Fruit fly (Drosophila melanogaster) whole organism, larva: Measurements from ENCODE around the gene CG13760.
A peak's percentile ranks its signal among the peaks of the same experiment; 100 is the strongest.

Experiments
- noc ChIP-seq: fragments of 200-800 bp; sonication (Bioruptor generic); optimal IDR thresholded peaks from 3 replicates; lab custom pipeline; 2019; ENCODE audit warnings: missing biosample characterization, mild to moderate bottlenecking, missing genetic modification characterization, moderate library complexity

CG13760 gene

DNA sequence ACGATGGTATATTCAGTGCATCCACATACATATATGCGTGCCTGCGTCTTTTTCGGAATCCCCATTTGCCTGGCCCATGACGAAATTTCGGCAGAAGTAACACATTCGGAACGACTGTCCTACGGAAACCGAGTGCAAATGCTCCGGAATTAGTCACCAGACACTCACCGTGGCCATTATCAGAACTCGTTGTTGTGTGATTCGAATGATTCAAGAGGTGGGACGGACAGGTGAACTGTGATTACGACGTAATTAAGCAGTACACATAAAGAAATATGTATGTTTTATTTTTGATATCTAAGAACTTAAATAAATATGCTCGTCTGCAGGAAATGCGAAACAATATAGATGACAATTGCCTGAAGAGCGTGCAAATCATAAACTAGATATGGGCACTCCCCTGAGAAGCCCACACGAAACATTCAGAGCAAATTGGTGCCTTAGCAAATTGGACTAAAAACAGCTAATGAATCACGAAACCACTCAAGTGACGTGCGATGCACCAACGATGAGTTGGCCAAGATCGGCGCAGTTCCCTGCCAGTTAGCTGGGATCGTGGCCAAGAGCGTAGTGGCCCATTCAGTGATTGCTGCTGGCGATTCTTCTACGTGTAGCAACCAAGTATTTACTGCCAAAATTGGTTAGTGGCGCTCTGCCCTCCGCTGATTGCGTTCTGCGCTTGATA is 6.0 kb upstream of the CG13760 start:
- peak; percentile 86 for TF ChIP-seq noc

DNA sequence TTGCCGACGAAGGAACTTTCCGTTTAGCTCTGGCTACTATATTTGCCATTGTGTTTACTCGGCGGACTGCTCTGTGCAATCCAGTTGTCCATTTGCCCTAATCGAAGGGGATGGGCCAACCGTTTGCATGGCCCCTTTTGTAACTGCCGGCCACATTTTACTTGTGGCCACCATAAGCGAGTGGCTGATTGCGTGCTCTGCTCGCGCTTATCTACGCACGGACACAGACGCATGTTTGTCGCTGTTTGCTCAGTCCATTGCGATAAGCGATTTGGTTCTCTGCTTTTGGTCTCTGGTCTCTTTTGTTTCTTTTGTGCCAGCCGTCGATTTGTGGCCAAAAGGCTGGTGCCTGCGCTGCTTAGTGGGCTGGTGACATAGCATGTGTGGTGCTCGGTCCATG is 5.1 kb upstream of the CG13760 start:
- TF ChIP-seq noc, result no peak

DNA sequence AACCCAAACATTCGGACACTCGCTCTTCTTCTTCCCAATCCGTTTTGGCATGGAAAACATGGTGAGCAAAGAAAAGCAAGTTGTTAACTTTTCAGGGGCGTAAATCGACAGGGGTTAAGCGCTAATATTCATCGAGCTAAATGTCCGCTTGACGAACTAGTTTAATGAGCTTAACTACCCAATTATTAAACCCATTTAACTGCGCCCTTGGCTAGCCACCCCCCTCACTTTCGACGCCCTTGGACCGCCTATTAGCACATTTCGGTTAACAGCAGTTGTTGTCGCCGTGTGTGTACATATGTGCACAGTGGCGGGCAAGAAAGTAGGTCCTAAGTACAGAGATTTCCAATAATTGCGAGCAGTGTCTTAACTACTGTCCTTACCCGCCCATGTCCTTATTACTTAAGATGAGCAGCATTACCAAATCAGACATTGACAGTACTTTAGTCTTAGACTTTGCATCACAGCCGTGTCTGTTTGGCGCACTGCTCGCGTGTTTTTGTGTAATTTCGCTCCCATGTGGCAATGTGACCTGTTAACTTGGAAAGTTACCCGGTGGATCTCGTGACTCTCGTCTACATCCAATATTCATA is 4.0 kb upstream of the CG13760 start:
- TF ChIP-seq noc, result peak; percentile 94

DNA sequence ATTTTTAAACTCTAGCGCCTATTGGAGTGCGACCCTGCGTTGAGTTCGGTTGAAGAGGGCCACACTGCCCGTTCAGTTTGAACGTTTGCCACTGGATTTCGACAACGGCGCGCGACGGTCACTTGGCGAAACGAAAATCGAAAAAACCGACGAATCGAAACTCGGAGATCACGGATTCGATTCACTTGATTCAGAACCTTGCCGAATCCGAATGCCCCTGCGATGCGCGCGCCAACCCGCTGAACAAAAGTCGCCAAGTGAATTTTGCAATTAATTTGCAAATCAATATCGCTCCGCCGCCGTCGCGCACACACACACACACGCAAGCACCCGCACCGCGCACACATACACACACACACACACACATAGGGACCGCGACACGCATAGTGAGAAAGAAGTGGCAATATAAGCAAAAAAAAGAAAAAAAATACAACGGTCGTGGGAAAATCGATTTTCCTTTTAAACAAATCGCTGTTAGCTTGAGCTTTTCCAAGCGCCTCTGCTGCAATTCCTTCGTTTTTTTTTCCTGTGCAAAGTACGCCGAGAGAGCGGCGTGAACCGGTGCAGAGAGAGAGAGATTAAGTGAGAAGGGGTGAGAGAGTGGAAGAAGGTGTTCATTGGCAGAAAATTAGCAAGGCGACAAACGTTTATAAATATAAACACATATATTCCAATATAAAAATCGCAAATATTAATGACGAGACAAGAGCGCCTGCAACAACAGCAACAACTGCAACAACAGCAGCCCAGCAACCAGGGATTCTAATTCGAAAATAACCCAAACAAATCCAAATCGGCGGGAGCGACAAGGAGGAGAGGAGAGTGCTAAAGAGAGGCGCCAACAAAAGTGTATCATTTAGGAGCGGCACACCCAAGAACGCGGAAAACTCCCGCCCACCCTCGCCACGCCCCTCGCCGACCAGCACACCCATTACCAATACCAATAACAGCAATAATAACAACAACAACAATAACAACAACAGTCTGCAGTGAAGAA is 3.2 kb upstream of the CG13760 start, which contains the start of gene egh:
Gene egh, plus strand, starts transcription at position 89 of the 997 bp plus-strand sequence.
- TF ChIP-seq noc, result peak; percentile 31

DNA sequence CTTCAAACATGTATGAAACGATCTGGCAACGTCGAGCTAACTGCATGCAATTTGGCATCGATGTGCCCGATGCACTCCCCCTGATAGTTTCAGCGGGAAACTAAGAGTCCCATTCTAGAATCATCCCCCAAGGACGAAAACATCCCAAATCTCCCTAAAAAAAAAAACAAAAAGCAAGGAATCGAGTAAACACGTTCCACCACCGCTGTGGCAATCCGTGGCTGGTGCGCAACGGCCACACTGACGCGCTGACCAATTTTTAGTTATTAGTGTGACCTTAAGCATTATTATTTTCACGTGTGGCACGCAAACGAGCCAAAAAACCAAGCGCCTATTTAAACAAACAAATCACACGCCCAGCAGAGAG is 200 bp upstream of the CG13760 start, which contains the start of gene wds:
Gene wds, plus strand, starts transcription at position 265 of the 367 bp plus-strand sequence.
- TF ChIP-seq noc, result no peak

DNA sequence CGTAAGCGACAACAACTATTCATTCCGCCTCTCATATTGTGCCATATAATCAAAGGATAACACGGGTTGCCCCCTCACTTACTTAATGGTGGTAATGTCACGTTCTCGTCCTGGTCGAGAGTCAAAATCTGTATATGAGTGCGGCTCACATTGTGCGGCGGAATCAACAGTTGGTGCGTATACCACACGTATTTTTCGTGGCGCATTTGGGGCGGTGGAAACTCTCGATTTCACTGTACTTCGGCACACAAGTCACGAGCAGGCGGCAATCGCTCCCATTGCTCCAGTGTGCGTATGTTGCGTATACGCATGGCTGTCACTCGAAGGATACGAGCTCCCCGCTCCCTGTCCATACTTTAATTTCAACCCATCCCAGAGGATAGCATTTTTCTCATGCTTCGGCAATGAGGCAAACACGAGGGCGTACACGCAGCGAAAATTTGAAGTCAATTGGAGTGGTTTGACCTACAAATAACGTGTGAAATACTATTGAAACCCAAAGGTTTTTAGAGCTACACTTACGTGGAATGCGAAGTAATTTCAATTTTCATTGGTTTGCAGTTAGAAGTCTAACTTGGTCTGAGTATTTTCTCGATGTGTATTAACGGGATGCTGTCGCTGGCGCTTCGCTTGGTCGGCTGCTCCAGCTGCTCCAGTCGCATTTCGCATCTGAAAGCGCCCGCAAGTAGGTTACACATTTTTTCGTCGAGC is 3.6 kb downstream of the CG13760 start:
- TF ChIP-seq noc, result peak; percentile 0

DNA sequence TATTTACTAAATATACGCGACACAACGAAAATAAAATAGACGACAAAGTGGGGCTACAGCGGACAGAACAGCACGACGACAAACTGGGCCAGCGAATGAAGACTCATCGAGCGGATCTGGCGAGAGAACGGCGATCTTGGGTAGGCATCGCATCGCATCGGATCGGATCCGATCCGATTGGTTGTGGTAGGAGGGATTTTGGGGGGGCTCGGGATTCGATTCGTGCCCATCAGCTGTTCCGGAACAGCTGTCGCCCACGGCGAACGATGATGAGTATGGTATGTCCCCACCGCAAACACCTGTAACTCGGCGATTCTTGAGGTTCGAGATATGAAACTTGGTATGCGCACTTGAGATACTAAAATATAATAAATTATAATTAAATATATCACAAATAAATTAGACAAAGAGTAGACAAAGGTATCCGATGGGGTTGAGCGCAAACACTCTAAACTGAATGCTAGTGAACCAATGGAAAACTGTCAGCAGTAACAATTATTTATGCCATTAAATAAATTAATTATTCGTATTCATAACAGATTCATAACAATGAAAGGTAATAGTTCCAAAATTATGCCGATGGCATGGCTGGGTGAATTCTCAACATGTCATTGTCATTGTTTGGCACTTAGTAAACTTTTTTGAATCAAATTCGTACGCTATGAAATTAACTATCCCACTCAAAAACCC is 5.0 kb downstream of the CG13760 start, which contains the start of the genes Vha36-3 and AANATL7:
Gene Vha36-3, minus strand, starts transcription at position 242 of the 690 bp plus-strand sequence.
Gene AANATL7, plus strand, starts transcription at position 640 of the 690 bp plus-strand sequence.
- no peak for TF ChIP-seq noc

DNA sequence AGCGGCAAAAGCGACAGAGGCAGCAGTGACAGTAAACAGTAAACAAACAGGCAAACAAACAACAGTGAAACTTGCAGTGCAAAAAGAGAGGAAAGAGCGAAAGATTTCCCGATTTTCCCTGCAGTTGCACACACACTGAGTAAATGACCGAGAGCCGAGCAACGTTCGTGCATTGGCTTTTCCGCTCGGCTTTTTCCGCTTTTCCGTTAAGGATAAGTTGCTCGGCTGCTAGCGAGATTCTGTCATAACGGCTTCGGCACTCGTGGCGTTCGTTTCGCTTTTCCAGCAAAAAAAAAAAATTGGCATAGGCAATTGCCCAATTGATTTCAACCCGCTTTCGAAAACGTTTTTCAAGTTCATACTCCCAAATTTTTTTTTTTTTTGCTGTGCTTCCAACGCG is 31.6 kb downstream of the CG13760 start:
- TF ChIP-seq noc, result no peak

DNA sequence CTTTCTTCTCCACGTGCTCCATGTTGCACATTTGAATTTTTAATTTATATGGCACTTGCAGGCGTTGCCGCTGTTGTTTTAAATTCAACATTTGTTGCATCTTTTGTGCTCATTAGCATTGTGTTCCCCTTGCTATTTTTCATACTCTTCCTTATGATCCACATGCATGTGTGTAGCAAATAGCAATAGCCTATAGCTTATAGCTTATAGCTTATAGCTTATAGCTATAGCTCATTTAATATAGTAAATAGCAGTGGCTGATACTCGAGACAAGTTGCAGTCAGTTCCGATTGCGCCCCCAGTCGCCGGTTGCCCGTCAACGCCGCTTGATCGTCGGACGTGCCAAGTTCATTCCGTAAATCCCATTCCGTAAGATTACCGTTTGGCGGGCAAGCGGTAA is 33.6 kb downstream of the CG13760 start, which contains the start of gene Pdfr:
Gene Pdfr, plus strand, starts transcription at position 301 of the 400 bp plus-strand sequence.
- no peak for TF ChIP-seq noc

DNA sequence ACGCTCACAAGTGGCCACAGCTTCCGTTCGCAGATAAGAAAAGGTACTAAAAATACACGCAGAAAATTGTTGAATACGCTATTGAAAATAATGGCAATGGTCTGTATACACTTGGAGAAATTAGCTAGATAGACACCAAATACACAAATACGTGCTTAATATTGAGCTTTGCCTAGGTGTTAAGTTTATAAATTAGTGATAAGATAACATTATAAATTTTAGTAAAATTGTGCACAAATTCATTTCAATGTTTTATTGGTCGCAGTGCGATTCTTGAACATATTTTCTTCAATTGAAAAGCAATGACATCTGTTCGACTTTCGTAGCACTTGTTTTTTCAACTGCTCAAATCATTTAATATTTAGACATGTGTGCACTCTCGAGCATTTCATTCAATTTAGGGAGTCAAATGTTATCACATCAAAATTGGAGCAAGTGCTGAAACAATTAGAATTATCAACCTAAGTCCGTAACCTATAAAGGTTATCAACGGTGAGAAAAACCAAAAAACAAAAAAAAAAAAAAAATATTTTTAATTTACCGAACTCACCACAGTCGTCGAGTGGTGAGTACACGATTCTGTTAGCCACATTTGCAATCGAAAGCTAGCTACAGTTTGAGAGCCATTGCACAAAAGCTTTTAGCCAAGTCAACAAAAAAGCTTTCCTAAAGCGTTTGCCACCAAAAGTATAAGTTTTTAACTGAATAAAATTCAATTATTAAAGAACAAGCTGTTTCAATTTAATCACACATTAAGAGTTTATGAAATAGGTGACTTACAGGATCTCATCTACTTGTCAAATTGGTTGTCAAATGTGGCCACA is 38.6 kb downstream of the CG13760 start:
- TF ChIP-seq noc, result peak; percentile 73

DNA sequence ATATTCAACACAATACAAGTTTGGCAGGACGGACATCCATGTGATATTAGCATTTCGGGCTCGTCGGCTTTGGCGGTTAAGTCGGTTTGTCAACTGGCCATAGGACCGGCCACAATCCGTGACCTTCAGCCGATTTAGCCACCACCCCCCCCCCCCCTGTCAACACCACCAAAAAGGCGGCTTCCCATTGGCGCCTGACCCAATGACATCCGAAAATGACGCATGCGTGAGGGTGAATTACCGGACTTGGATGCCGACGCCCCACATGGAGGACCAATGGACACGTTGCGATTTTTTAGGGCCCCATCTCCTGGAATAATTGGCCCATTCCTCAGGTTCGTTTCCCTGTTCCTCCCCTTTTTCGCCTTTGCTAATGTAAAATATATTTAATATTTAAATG is 39.2 kb downstream of the CG13760 start:
- TF ChIP-seq noc, result no peak

DNA sequence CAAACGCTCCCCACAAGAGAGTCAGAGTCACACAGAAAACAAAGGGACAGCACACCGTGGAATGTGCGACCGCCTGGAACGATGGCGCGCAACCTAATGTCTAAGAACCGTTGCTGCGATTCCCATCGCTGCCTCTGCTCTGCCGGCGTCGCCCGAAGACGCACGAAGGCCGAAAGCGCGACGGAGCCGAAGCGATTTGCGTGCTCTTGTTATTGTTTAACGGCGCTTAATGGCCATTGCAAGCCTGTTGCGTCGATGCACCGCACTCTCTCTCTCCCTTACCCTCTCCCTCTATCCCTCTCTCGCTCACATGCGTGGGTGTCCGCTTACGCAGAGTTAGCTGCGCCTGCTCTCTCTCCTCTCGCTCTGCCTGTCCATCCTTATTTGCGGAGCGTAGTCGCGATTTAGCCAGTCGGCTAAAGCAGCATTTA is 40.2 kb downstream of the CG13760 start, which contains the start of gene trol:
Gene trol, minus strand, starts transcription at position 100 of the 431 bp plus-strand sequence.
- no peak for TF ChIP-seq noc

DNA sequence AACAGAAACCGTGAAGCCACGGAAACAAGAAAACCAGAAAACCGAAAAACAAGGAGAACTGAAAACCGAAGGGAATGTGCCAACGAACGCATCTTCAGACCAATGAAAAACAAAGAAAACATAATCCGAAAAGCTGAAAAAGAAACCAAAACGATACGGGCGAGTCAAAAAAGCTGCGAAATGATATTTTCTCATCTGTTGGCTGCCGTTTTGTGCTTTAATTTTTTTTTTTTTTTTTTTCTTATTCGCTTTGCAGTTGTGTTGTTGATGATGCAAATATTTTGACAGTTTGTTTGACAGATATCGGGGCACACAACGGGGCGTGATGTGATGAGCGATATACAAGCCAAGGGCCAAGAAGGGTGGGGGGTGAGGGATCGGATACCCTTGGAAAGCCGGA is 43.0 kb downstream of the CG13760 start:
- TF ChIP-seq noc, result no peak

DNA sequence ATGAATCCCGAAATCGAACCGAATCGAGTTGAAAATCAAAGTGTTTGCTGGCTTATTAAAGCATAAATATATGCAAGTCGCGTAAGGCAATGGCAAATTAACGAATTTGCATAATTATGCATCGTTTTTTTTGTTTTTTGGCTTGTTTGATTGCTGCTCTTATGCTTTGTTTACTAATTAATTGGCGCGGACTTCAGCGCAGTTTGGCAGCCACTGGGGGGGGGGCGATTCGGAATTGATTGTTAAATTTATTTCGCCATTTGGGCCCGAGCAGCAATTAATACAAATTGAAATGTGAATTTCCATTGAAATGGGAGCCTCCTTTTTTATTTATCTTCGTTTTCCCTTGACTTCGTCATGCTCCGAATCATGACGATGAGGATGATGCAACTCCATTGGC is 46.0 kb downstream of the CG13760 start:
- TF ChIP-seq noc, result no peak

DNA sequence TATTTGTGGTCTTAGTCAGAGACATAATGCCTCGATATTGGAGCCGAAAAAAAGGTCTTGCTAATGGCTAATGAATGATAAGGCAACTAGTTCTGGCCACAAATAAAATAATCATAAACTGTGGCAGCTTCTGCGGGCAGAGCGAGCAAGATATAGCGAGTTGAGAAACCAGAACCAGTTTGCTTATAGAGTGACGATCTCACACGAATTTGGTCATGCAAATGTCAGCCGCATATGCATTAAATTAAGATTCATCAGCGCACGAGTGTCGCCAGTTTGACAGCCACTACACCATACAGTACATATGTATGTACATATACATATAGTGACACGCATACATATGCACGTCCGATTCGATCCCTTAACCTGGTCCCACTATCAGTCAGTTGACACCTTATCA is 47.1 kb downstream of the CG13760 start:
- no peak for TF ChIP-seq noc
